Worm (Caenorhabditis elegans) whole organism, L3 larva: Measurements from ENCODE around the gene T25D1.2.

Experiments used
- R02D3.7 ChIP-seq: fragments of 150-350 bp; optimal IDR thresholded peaks from 2 replicates; lab custom pipeline; 2014; ENCODE audit warnings: missing biosample characterization, missing genetic modification characterization
- ceh-16 ChIP-seq: sonication (generic microtip); optimal IDR thresholded peaks from 2 replicates; lab custom pipeline; 2017; ENCODE audit warnings: missing biosample characterization, missing genetic modification characterization
- ceh-82 ChIP-seq: fragments of 150-350 bp; optimal IDR thresholded peaks from 2 replicates; lab custom pipeline; 2014; ENCODE audit warnings: missing biosample characterization, missing genetic modification characterization
- egl-27 ChIP-seq: sonication (generic microtip); optimal IDR thresholded peaks from 4 replicates; lab custom pipeline; 2017; ENCODE audit warnings: missing biosample characterization, missing genetic modification reagents, missing genetic modification characterization
- fkh-10 ChIP-seq: sonication (generic microtip); optimal IDR thresholded peaks from 2 replicates; lab custom pipeline; 2017; ENCODE audit warnings: missing biosample characterization, missing genetic modification reagents, missing genetic modification characterization
- nfya-1 ChIP-seq: sonication (generic microtip); optimal IDR thresholded peaks from 2 replicates; lab custom pipeline; 2017; ENCODE audit warnings: missing genetic modification characterization, mild to moderate bottlenecking, missing compliant biosample characterization, antibody characterized with exemption, moderate library complexity; ENCODE audit not compliant: insufficient read depth
- nhr-11 ChIP-seq: fragments of 150-350 bp; optimal IDR thresholded peaks from 2 replicates; lab custom pipeline; 2014; ENCODE audit warnings: missing biosample characterization, missing genetic modification characterization
- nhr-25 ChIP-seq: sonication (generic microtip); optimal IDR thresholded peaks from 2 replicates; lab custom pipeline; 2017; ENCODE audit warnings: missing biosample characterization, missing genetic modification characterization
- nhr-76 ChIP-seq: fragments of 150-350 bp; sonication (generic microtip); optimal IDR thresholded peaks from 5 replicates; lab custom pipeline; 2014; ENCODE audit warnings: missing biosample characterization, missing genetic modification characterization
- pha-4 ChIP-seq: fragments of 150-350 bp; optimal IDR thresholded peaks from 2 replicates; lab custom pipeline; 2014; ENCODE audit warnings: missing biosample characterization, missing genetic modification reagents, missing genetic modification characterization
- sea-2 ChIP-seq: fragments of 150-350 bp; sonication (generic microtip); optimal IDR thresholded peaks from 4 replicates; lab custom pipeline; 2014; ENCODE audit warnings: missing biosample characterization, missing genetic modification reagents, missing genetic modification characterization
- skn-1 ChIP-seq: fragments of 150-350 bp; optimal IDR thresholded peaks from 2 replicates; lab custom pipeline; 2014; ENCODE audit warnings: missing biosample characterization, missing genetic modification characterization
- zag-1 ChIP-seq: fragments of 150-350 bp; optimal IDR thresholded peaks from 2 replicates; lab custom pipeline; 2014; ENCODE audit warnings: missing biosample characterization, missing genetic modification characterization
- ztf-4 ChIP-seq: fragments of 150-350 bp; optimal IDR thresholded peaks from 2 replicates; lab custom pipeline; 2014; ENCODE audit warnings: missing biosample characterization, missing genetic modification characterization

ce11 chrX:16468845-16469244, 46.5 kb upstream of the T25D1.2 start:
- TF ChIP-seq nhr-76 (tag; lab: Kevin White, UChicago) (no peak), fkh-10 (GFP tag; lab: Kevin White, UChicago) (no peak), nhr-25 (tag; lab: Kevin White, UChicago) (no peak), sea-2 (GFP tag; lab: Kevin White, UChicago) (no peak), nfya-1 (tag; lab: Kevin White, UChicago) (no peak), zag-1 (no peak), nhr-11 (tag; lab: Kevin White, UChicago) (no peak), egl-27 (tag; lab: Kevin White, UChicago) (no peak), pha-4 (no peak), ztf-4 (tag; lab: Kevin White, UChicago) (no peak), R02D3.7 (tag; lab: Kevin White, UChicago) (no peak), skn-1 (tag; lab: Kevin White, UChicago) (no peak), ceh-16 (tag; lab: Kevin White, UChicago) (no peak), ceh-82 (tag; lab: Kevin White, UChicago) (no peak)
